Worm (Caenorhabditis elegans) whole organism, young adult: ENCODE results near the gene inpp-4B.

Experiments
- F10E7.11 ChIP-seq: sonication (generic microtip); optimal IDR thresholded peaks from 2 replicates; lab custom pipeline; 2017; ENCODE audit warnings: mild to moderate bottlenecking, missing genetic modification characterization, moderate library complexity, missing compliant biosample characterization
- F37B4.10 ChIP-seq: fragments of 200-800 bp; sonication (Bioruptor generic); IDR thresholded peaks from 2 replicates; pipeline ENCODE4 v1.3.6; 2022; ENCODE audit warnings: missing genetic modification characterization, missing compliant biosample characterization
- Y79H2A.3 ChIP-seq: fragments of 200-800 bp; sonication (Bioruptor generic); conservative IDR thresholded peaks from 2 replicates; pipeline ENCODE4 v1.3.6; 2022; ENCODE audit warnings: missing genetic modification reagents, missing genetic modification characterization, missing compliant biosample characterization
- bed-1 ChIP-seq: fragments of 200-800 bp; sonication (Bioruptor generic); IDR thresholded peaks from 2 replicates; pipeline ENCODE4 v1.3.6; 2022; ENCODE audit warnings: missing genetic modification reagents, missing genetic modification characterization, missing compliant biosample characterization
- ccch-3 ChIP-seq: fragments of 200-800 bp; sonication (Bioruptor generic); optimal IDR thresholded peaks from 2 replicates; lab custom pipeline; 2018; ENCODE audit warnings: mild to moderate bottlenecking, missing genetic modification characterization, missing compliant biosample characterization
- ekl-4 ChIP-seq: fragments of 200-800 bp; sonication (Bioruptor generic); IDR thresholded peaks from 2 replicates; pipeline ENCODE4 v1.3.6; 2022; ENCODE audit warnings: missing genetic modification reagents, missing genetic modification characterization, missing compliant biosample characterization
- madf-10 ChIP-seq: sonication (generic microtip); optimal IDR thresholded peaks from 2 replicates; lab custom pipeline; 2016; ENCODE audit warnings: mild to moderate bottlenecking, missing genetic modification characterization, missing compliant biosample characterization
- madf-3 ChIP-seq: fragments of 200-800 bp; sonication (Bioruptor generic); IDR thresholded peaks from 2 replicates; pipeline ENCODE4 v1.3.6; 2022; ENCODE audit warnings: missing genetic modification reagents, missing genetic modification characterization, missing compliant biosample characterization
- madf-8 ChIP-seq: fragments of 200-800 bp; sonication (Bioruptor generic); conservative IDR thresholded peaks from 2 replicates; pipeline ENCODE4 v1.3.6; 2022; ENCODE audit warnings: missing genetic modification reagents, missing genetic modification characterization, missing compliant biosample characterization
- mel-28 ChIP-seq: sonication (generic microtip); optimal IDR thresholded peaks from 2 replicates; lab custom pipeline; 2016; ENCODE audit warnings: borderline replicate concordance, mild to moderate bottlenecking, missing genetic modification characterization, missing compliant biosample characterization
- pbrm-1 ChIP-seq: fragments of 200-800 bp; sonication (Bioruptor generic); IDR thresholded peaks from 2 replicates; pipeline ENCODE4 v1.3.6; 2022; ENCODE audit warnings: missing genetic modification reagents, missing genetic modification characterization, missing compliant biosample characterization
- sdz-38 ChIP-seq: sonication (generic microtip); optimal IDR thresholded peaks from 2 replicates; lab custom pipeline; 2016; ENCODE audit warnings: missing genotype, missing genetic modification characterization, missing compliant biosample characterization
- ztf-26 ChIP-seq: sonication (generic microtip); optimal IDR thresholded peaks from 2 replicates; lab custom pipeline; 2017; ENCODE audit warnings: missing genetic modification characterization, missing compliant biosample characterization
- ztf-28 ChIP-seq: fragments of 200-800 bp; sonication (Bioruptor generic); IDR thresholded peaks from 2 replicates; pipeline ENCODE4 v1.3.6; 2022; ENCODE audit warnings: missing genetic modification reagents, missing genetic modification characterization, missing compliant biosample characterization

ce11 chrIII:10214540-10214979 lies 52.1 kb downstream of the inpp-4B start:
- TF ChIP-seq F37B4.10 (GFP tag; lab: Robert Waterston, UW) (0 out of 2 replicates have a peak, but pooled peaks have one; percentile 91), madf-10 (tag; lab: Kevin White, UChicago) (peak; percentile 81), ekl-4 (peak; percentile 82), sdz-38 (tag; lab: Kevin White, UChicago) (no peak), madf-3 (GFP tag; lab: Robert Waterston, UW) (0 out of 2 replicates have a peak, but pooled peaks have one; percentile 45), Y79H2A.3 (GFP tag; lab: Robert Waterston, UW) (0 out of 2 replicates have a peak, but pooled peaks have one; percentile 42), mel-28 (tag; lab: Kevin White, UChicago) (peak; percentile 0), ztf-26 (tag; lab: Kevin White, UChicago) (peak; percentile 68), ccch-3 (GFP tag; lab: Kevin White, UChicago) (no peak), pbrm-1 (GFP tag; lab: Robert Waterston, UW) (0 out of 2 replicates have a peak, but pooled peaks have one; percentile 59), ztf-28 (GFP tag; lab: Robert Waterston, UW) (no peak), F10E7.11 (tag; lab: Kevin White, UChicago) (peak; percentile 75), madf-8 (GFP tag; lab: Robert Waterston, UW) (0 out of 2 replicates have a peak, but pooled peaks have one; percentile 13), bed-1 (GFP tag; lab: Robert Waterston, UW) (no peak)
